Worm (Caenorhabditis elegans) whole organism, late embryonic: ENCODE data around the gene pir-1.

Experiments
- C38D4.7 ChIP-seq: fragments of 200-800 bp; sonication (Bioruptor generic); optimal IDR thresholded peaks from 2 replicates; lab custom pipeline; 2018; ENCODE audit warnings: mild to moderate bottlenecking, missing genetic modification characterization, moderate library complexity, missing compliant biosample characterization
- ama-1 ChIP-seq: fragments of 150-350 bp; optimal IDR thresholded peaks from 2 replicates; lab custom pipeline; 2014
- dmd-4 ChIP-seq: sonication (generic microtip); optimal IDR thresholded peaks from 2 replicates; lab custom pipeline; 2016; ENCODE audit warnings: borderline replicate concordance, missing genetic modification characterization, missing compliant biosample characterization
- eyg-1 ChIP-seq: sonication (generic microtip); optimal IDR thresholded peaks from 2 replicates; lab custom pipeline; 2016; ENCODE audit warnings: missing genotype, missing genetic modification characterization, missing compliant biosample characterization
- gmeb-2 ChIP-seq: sonication (generic microtip); optimal IDR thresholded peaks from 2 replicates; lab custom pipeline; 2016; ENCODE audit warnings: missing genetic modification characterization, inconsistent platforms, missing compliant biosample characterization

ce11 chrII:9213055-9213708 lies 36.1 kb downstream of the pir-1 start, which contains the start of gene znfx-1:
- TF ChIP-seq dmd-4 (tag; lab: Kevin White, UChicago) (no peak), gmeb-2 (tag; lab: Kevin White, UChicago) (no peak), C38D4.7 (GFP tag; lab: Kevin White, UChicago) (no peak), ama-1 (lab: Kevin White, UChicago) (no peak), eyg-1 (tag; lab: Kevin White, UChicago) (no peak)
